Fruit fly (Drosophila melanogaster): Measurements from ENCODE around the gene Stip1.

Stip1 gene

dm6 chr2L:292301-292700 lies 2.6 kb upstream of the Stip1 start, which contains the start of gene CG11562:
Gene CG11562, plus strand, starts transcription at chr2L:292419.
- no peak for TF ChIP-seq pad (GFP tag; optimal IDR thresholded peaks at IDR 0.05)
- TF ChIP-seq CG11617 (GFP tag; optimal IDR thresholded peaks at IDR 0.05): no peak
- TF ChIP-seq CG1620 (GFP tag; optimal IDR thresholded peaks at IDR 0.05): no peak
- TF ChIP-seq Crg-1 (GFP tag; optimal IDR thresholded peaks at IDR 0.05): no peak
- no peak for TF ChIP-seq CG5204 (GFP tag; optimal IDR thresholded peaks at IDR 0.05)
- no peak for TF ChIP-seq cic (GFP tag; optimal IDR thresholded peaks at IDR 0.05)
- no peak for TF ChIP-seq CG7045 (GFP tag; optimal IDR thresholded peaks at IDR 0.05)
- TF ChIP-seq Mnt (GFP tag; optimal IDR thresholded peaks at IDR 0.05): no peak
- no peak for TF ChIP-seq CG33017 (tag; optimal IDR thresholded peaks at IDR 0.05)
- TF ChIP-seq toe (GFP tag; optimal IDR thresholded peaks at IDR 0.05): no peak
- no peak for TF ChIP-seq tj (GFP tag; optimal IDR thresholded peaks at IDR 0.05)
- no peak for TF ChIP-seq Hr96 (GFP tag; optimal IDR thresholded peaks at IDR 0.05)
- no peak for TF ChIP-seq CG7101 (tag; optimal IDR thresholded peaks at IDR 0.05)

- TF ChIP-seq ovo (GFP tag; optimal IDR thresholded peaks at IDR 0.05): peak; percentile 96
- no peak for TF ChIP-seq kay (GFP tag; ENCODE audit: borderline replicate concordance)
- TF ChIP-seq Crg-1 (GFP tag; optimal IDR thresholded peaks at IDR 0.05): peak; percentile 99
- TF ChIP-seq CG1620 (GFP tag; optimal IDR thresholded peaks at IDR 0.05): peak; percentile 99
- TF ChIP-seq toe (GFP tag; optimal IDR thresholded peaks at IDR 0.05): peak; percentile 96
- peak; percentile 86 for TF ChIP-seq bab1 (GFP tag; optimal IDR thresholded peaks at IDR 0.05)
- TF ChIP-seq pad (GFP tag; optimal IDR thresholded peaks at IDR 0.05): peak; percentile 90
- peak; percentile 97 for TF ChIP-seq CG12768 (GFP tag; optimal IDR thresholded peaks at IDR 0.05)
- peak; percentile 63 for TF ChIP-seq cic (GFP tag; optimal IDR thresholded peaks at IDR 0.05)
- TF ChIP-seq CG5204 (GFP tag; optimal IDR thresholded peaks at IDR 0.05): no peak
- peak; percentile 94 for TF ChIP-seq Clk (GFP tag; optimal IDR thresholded peaks at IDR 0.05)
- peak; percentile 96 for TF ChIP-seq CG7045 (GFP tag; optimal IDR thresholded peaks at IDR 0.05)
- TF ChIP-seq cnc (optimal IDR thresholded peaks at IDR 0.05): no peak
- TF ChIP-seq CG14711 (tag; optimal IDR thresholded peaks at IDR 0.05): peak; percentile 94
- peak; percentile 96 for TF ChIP-seq CG11617 (GFP tag; optimal IDR thresholded peaks at IDR 0.05)
- TF ChIP-seq CG33017 (tag; optimal IDR thresholded peaks at IDR 0.05): peak; percentile 93
- TF ChIP-seq CG7101 (tag; optimal IDR thresholded peaks at IDR 0.05): peak; percentile 94
- peak; percentile 62 for TF ChIP-seq tj (GFP tag; optimal IDR thresholded peaks at IDR 0.05)
- peak; percentile 97 for TF ChIP-seq Hr96 (GFP tag; optimal IDR thresholded peaks at IDR 0.05)
- peak; percentile 96 for TF ChIP-seq Mnt (GFP tag; optimal IDR thresholded peaks at IDR 0.05)
Observed at dm6 chr2L:297480-298284, 2.8 kb downstream of the Stip1 start, which contains the start of gene Pi3K21B. Gene Pi3K21B, plus strand, starts transcription at chr2L:297880.

dm6 chr2L:298285-298644 lies 3.3 kb downstream of the Stip1 start:
- peak; percentile 32 for TF ChIP-seq cic (GFP tag; optimal IDR thresholded peaks at IDR 0.05)
- TF ChIP-seq tj (GFP tag; optimal IDR thresholded peaks at IDR 0.05): peak; percentile 16
- no peak for TF ChIP-seq CG33017 (tag; optimal IDR thresholded peaks at IDR 0.05)
- no peak for TF ChIP-seq CG5204 (GFP tag; optimal IDR thresholded peaks at IDR 0.05)
- TF ChIP-seq Hr96 (GFP tag; optimal IDR thresholded peaks at IDR 0.05): no peak

- TF ChIP-seq tj (GFP tag; optimal IDR thresholded peaks at IDR 0.05): no peak
- TF ChIP-seq cnc (optimal IDR thresholded peaks at IDR 0.05): no peak
- no peak for TF ChIP-seq Mnt (GFP tag; optimal IDR thresholded peaks at IDR 0.05)
- no peak for TF ChIP-seq Crg-1 (GFP tag; optimal IDR thresholded peaks at IDR 0.05)
- no peak for TF ChIP-seq CG1620 (GFP tag; optimal IDR thresholded peaks at IDR 0.05)
- TF ChIP-seq ovo (GFP tag; optimal IDR thresholded peaks at IDR 0.05): no peak
- no peak for TF ChIP-seq CG14711 (tag; optimal IDR thresholded peaks at IDR 0.05)
- TF ChIP-seq Clk (GFP tag; optimal IDR thresholded peaks at IDR 0.05): no peak
- no peak for TF ChIP-seq CG11617 (GFP tag; optimal IDR thresholded peaks at IDR 0.05)
- TF ChIP-seq CG33017 (tag; optimal IDR thresholded peaks at IDR 0.05): no peak
- TF ChIP-seq CG12768 (GFP tag; optimal IDR thresholded peaks at IDR 0.05): no peak
- no peak for TF ChIP-seq cic (GFP tag; optimal IDR thresholded peaks at IDR 0.05)
- TF ChIP-seq CG5204 (GFP tag; optimal IDR thresholded peaks at IDR 0.05): no peak
- TF ChIP-seq CG7045 (GFP tag; optimal IDR thresholded peaks at IDR 0.05): no peak
- TF ChIP-seq bab1 (GFP tag; optimal IDR thresholded peaks at IDR 0.05): no peak
- TF ChIP-seq Hr96 (GFP tag; optimal IDR thresholded peaks at IDR 0.05): no peak
- TF ChIP-seq toe (GFP tag; optimal IDR thresholded peaks at IDR 0.05): no peak
- no peak for TF ChIP-seq kay (GFP tag; ENCODE audit: borderline replicate concordance)
Observed at dm6 chr2L:299038-299437, 4.1 kb downstream of the Stip1 start.

- TF ChIP-seq Clk (GFP tag; optimal IDR thresholded peaks at IDR 0.05) (no peak), toe (GFP tag; optimal IDR thresholded peaks at IDR 0.05) (no peak), CG11617 (GFP tag; optimal IDR thresholded peaks at IDR 0.05) (no peak), CG33017 (tag; optimal IDR thresholded peaks at IDR 0.05) (no peak), Mnt (GFP tag; optimal IDR thresholded peaks at IDR 0.05) (no peak), tj (GFP tag; optimal IDR thresholded peaks at IDR 0.05) (no peak), CG5204 (GFP tag; optimal IDR thresholded peaks at IDR 0.05) (no peak), CG1620 (GFP tag; optimal IDR thresholded peaks at IDR 0.05) (no peak), kay (GFP tag; ENCODE audit: borderline replicate concordance) (no peak), cnc (optimal IDR thresholded peaks at IDR 0.05) (no peak), ovo (GFP tag; optimal IDR thresholded peaks at IDR 0.05) (no peak), CG7101 (tag; optimal IDR thresholded peaks at IDR 0.05) (no peak)
Observed at dm6 chr2L:300006-300405, 5.1 kb downstream of the Stip1 start.

Measured in whole organism, adult.